Worm (Caenorhabditis elegans) whole organism, L1 larva: ENCODE measurements around the gene ced-8.
A peak's percentile ranks its signal among the peaks of the same experiment; 100 is the strongest.

ENCODE experiments used
- C04F5.9 ChIP-seq: sonication (generic microtip); optimal IDR thresholded peaks from 2 replicates; lab custom pipeline; 2016; ENCODE audit warnings: missing genetic modification characterization, missing compliant biosample characterization
- C16A3.4 ChIP-seq: fragments of 150-350 bp; optimal IDR thresholded peaks from 2 replicates; lab custom pipeline; 2014; ENCODE audit warnings: missing biosample characterization, missing genetic modification characterization
- F16B12.6 ChIP-seq: fragments of 150-350 bp; optimal IDR thresholded peaks from 2 replicates; lab custom pipeline; 2014; ENCODE audit warnings: missing biosample characterization, missing genetic modification characterization
- Y116A8C.19 ChIP-seq: sonication (generic microtip); optimal IDR thresholded peaks from 2 replicates; lab custom pipeline; 2016; ENCODE audit warnings: missing compliant biosample characterization, missing genetic modification characterization, borderline replicate concordance
- aha-1 ChIP-seq: fragments of 150-350 bp; optimal IDR thresholded peaks from 2 replicates; lab custom pipeline; 2014; ENCODE audit warnings: missing biosample characterization, missing genetic modification characterization
- alr-1 ChIP-seq: fragments of 200-800 bp; sonication (Bioruptor generic); optimal IDR thresholded peaks from 2 replicates; lab custom pipeline; 2018; ENCODE audit warnings: borderline replicate concordance, mild to moderate bottlenecking, missing genetic modification characterization, missing compliant biosample characterization
- aly-2 ChIP-seq: fragments of 150-350 bp; optimal IDR thresholded peaks from 2 replicates; lab custom pipeline; 2014; ENCODE audit warnings: missing biosample characterization, missing genetic modification characterization
- blmp-1 ChIP-seq: fragments of 150-350 bp; optimal IDR thresholded peaks from 2 replicates; lab custom pipeline; 2014; ENCODE audit warnings: missing biosample characterization, missing genetic modification characterization
- ceh-8 ChIP-seq: fragments of 200-800 bp; sonication (Bioruptor generic); optimal IDR thresholded peaks from 2 replicates; lab custom pipeline; 2018; ENCODE audit warnings: mild to moderate bottlenecking, missing genetic modification characterization, moderate library complexity, missing compliant biosample characterization
- ceh-82 ChIP-seq, 3 experiments: fragments of 150-350 bp in 1 of 3; sonication (generic microtip) in 2 of 3; optimal IDR thresholded peaks; 2 replicates each; lab custom pipeline; 2014 to 2017; ENCODE audit warnings: missing biosample characterization in 3 of 3, missing genetic modification characterization in 3 of 3
- ceh-88 ChIP-seq: fragments of 200-800 bp; sonication (Bioruptor generic); IDR thresholded peaks from 2 replicates; pipeline ENCODE4 v1.3.6; 2022; ENCODE audit warnings: missing genetic modification characterization, missing compliant biosample characterization
- ceh-90 ChIP-seq: sonication (generic microtip); optimal IDR thresholded peaks from 2 replicates; lab custom pipeline; 2016; ENCODE audit warnings: missing genetic modification characterization, missing compliant biosample characterization
- dpl-1 ChIP-seq, 3 experiments: fragments of 150-350 bp in 2 of 3; sonication (generic microtip) in 1 of 3; optimal IDR thresholded peaks; 2 replicates each; lab custom pipeline; 2014 to 2017; ENCODE audit warnings: missing biosample characterization in 3 of 3, missing genetic modification characterization in 3 of 3, missing genetic modification reagents in 3 of 3
- dsc-1 ChIP-seq: sonication (generic microtip); optimal IDR thresholded peaks from 2 replicates; lab custom pipeline; 2016; ENCODE audit warnings: mild to moderate bottlenecking, missing genetic modification characterization, missing compliant biosample characterization
- efl-3 ChIP-seq: fragments of 200-800 bp; sonication (Bioruptor generic); optimal IDR thresholded peaks from 2 replicates; lab custom pipeline; 2018; ENCODE audit warnings: mild to moderate bottlenecking, missing genetic modification characterization, missing compliant biosample characterization
- egl-13 ChIP-seq: sonication (generic microtip); optimal IDR thresholded peaks from 2 replicates; lab custom pipeline; 2016; ENCODE audit warnings: missing genotype, missing genetic modification reagents, missing genetic modification characterization, missing compliant biosample characterization
- egl-27 ChIP-seq, 2 experiments: fragments of 150-350 bp in 1 of 2; sonication (generic microtip); optimal IDR thresholded peaks; 3 replicates each; lab custom pipeline; 2017 to 2018; ENCODE audit warnings: missing biosample characterization in 2 of 2, missing genetic modification characterization in 2 of 2, missing genetic modification reagents in 2 of 2
- elt-2 ChIP-seq: sonication (generic microtip); optimal IDR thresholded peaks from 2 replicates; lab custom pipeline; 2016; ENCODE audit warnings: missing genetic modification characterization, mild to moderate bottlenecking, inconsistent platforms, missing compliant biosample characterization, missing genetic modification reagents
- elt-3 ChIP-seq, 6 experiments: fragments of 150-350 bp in 1 of 6; sonication (generic microtip); optimal IDR thresholded peaks; 2 replicates each; lab custom pipeline; 2017 to 2018; ENCODE audit warnings: missing biosample characterization in 6 of 6, missing genetic modification characterization in 6 of 6, inconsistent platforms in 1 of 6
- ets-5 ChIP-seq: fragments of 200-800 bp; sonication (Bioruptor generic); IDR thresholded peaks from 2 replicates; pipeline ENCODE4 v1.3.6; 2022; ENCODE audit warnings: missing genetic modification characterization, missing compliant biosample characterization
- fkh-10 ChIP-seq: sonication (generic microtip); optimal IDR thresholded peaks from 2 replicates; lab custom pipeline; 2017; ENCODE audit warnings: missing biosample characterization, missing genetic modification reagents, missing genetic modification characterization
- fkh-4 ChIP-seq: sonication (generic microtip); optimal IDR thresholded peaks from 2 replicates; lab custom pipeline; 2016; ENCODE audit warnings: missing compliant biosample characterization, missing genetic modification characterization, borderline replicate concordance
- fkh-8 ChIP-seq: sonication (generic microtip); optimal IDR thresholded peaks from 2 replicates; lab custom pipeline; 2016; ENCODE audit warnings: mild to moderate bottlenecking, missing genetic modification characterization, missing compliant biosample characterization
- fos-1 ChIP-seq: fragments of 150-350 bp; optimal IDR thresholded peaks from 2 replicates; lab custom pipeline; 2014; ENCODE audit warnings: missing biosample characterization, missing genetic modification characterization
- irx-1 ChIP-seq: sonication (generic microtip); optimal IDR thresholded peaks from 2 replicates; lab custom pipeline; 2016; ENCODE audit warnings: missing genetic modification characterization, missing compliant biosample characterization
- isw-1 ChIP-seq: fragments of 200-800 bp; sonication (Bioruptor generic); IDR thresholded peaks from 2 replicates; pipeline ENCODE4 v1.3.6; 2022; ENCODE audit warnings: missing genetic modification characterization, missing compliant biosample characterization
- jun-1 ChIP-seq: fragments of 150-350 bp; optimal IDR thresholded peaks from 2 replicates; lab custom pipeline; 2014; ENCODE audit warnings: missing biosample characterization, missing genetic modification reagents, missing genetic modification characterization
- lin-13 ChIP-seq: fragments of 150-350 bp; optimal IDR thresholded peaks from 2 replicates; lab custom pipeline; 2014; ENCODE audit warnings: missing biosample characterization, missing genetic modification reagents, missing genetic modification characterization
- lin-14 ChIP-seq: fragments of 200-800 bp; sonication (Bioruptor generic); optimal IDR thresholded peaks from 2 replicates; lab custom pipeline; 2018; ENCODE audit warnings: mild to moderate bottlenecking, missing genetic modification characterization, moderate library complexity, missing compliant biosample characterization
- lin-35 ChIP-seq, 2 experiments: fragments of 150-350 bp; optimal IDR thresholded peaks; 2 replicates each; lab custom pipeline; 2014; ENCODE audit warnings: missing biosample characterization in 2 of 2, missing genetic modification characterization in 2 of 2, missing genetic modification reagents in 2 of 2
- lir-3 ChIP-seq: sonication (generic microtip); optimal IDR thresholded peaks from 2 replicates; lab custom pipeline; 2016; ENCODE audit warnings: mild to moderate bottlenecking, missing genetic modification characterization, moderate library complexity, missing compliant biosample characterization; ENCODE audit not compliant: poor library complexity
- lsy-2 ChIP-seq, 2 experiments: fragments of 150-350 bp; optimal IDR thresholded peaks; 2 replicates each; lab custom pipeline; 2014; ENCODE audit warnings: missing biosample characterization in 2 of 2, missing genetic modification characterization in 2 of 2
- nhr-12 ChIP-seq: sonication (generic microtip); optimal IDR thresholded peaks from 2 replicates; lab custom pipeline; 2017; ENCODE audit warnings: missing biosample characterization, missing genetic modification characterization
- nhr-19 ChIP-seq: fragments of 200-800 bp; sonication (Bioruptor generic); conservative IDR thresholded peaks from 2 replicates; pipeline ENCODE4 v1.3.6; 2022; ENCODE audit warnings: missing genetic modification characterization, missing compliant biosample characterization
- nhr-237 ChIP-seq: fragments of 150-350 bp; optimal IDR thresholded peaks from 2 replicates; lab custom pipeline; 2014; ENCODE audit warnings: missing biosample characterization, missing genetic modification characterization
- nhr-28 ChIP-seq: fragments of 150-350 bp; optimal IDR thresholded peaks from 2 replicates; lab custom pipeline; 2014; ENCODE audit warnings: missing biosample characterization, missing genetic modification characterization
- nhr-47 ChIP-seq: sonication (generic microtip); optimal IDR thresholded peaks from 2 replicates; lab custom pipeline; 2016; ENCODE audit warnings: mild to moderate bottlenecking, missing genetic modification characterization, moderate library complexity, missing compliant biosample characterization
- nhr-76 ChIP-seq: sonication (generic microtip); optimal IDR thresholded peaks from 2 replicates; lab custom pipeline; 2017; ENCODE audit warnings: missing biosample characterization, missing genetic modification characterization
- nhr-84 ChIP-seq: sonication (generic microtip); optimal IDR thresholded peaks from 2 replicates; lab custom pipeline; 2017; ENCODE audit warnings: missing biosample characterization, missing genetic modification characterization
- nhr-85 ChIP-seq: sonication (generic microtip); peaks from one replicate; lab custom pipeline; 2016; ENCODE audit warnings: missing genetic modification characterization, inconsistent platforms, missing compliant biosample characterization
- nhr-90 ChIP-seq: sonication (generic microtip); optimal IDR thresholded peaks from 2 replicates; lab custom pipeline; 2016; ENCODE audit warnings: mild to moderate bottlenecking, missing genetic modification characterization, missing compliant biosample characterization; ENCODE audit not compliant: poor library complexity
- pag-3 ChIP-seq: sonication (generic microtip); optimal IDR thresholded peaks from 2 replicates; lab custom pipeline; 2017; ENCODE audit warnings: missing genetic modification characterization, mild to moderate bottlenecking, missing compliant biosample characterization, antibody characterized with exemption, borderline replicate concordance; ENCODE audit not compliant: insufficient read depth
- pax-3 ChIP-seq: fragments of 200-800 bp; sonication (Bioruptor generic); optimal IDR thresholded peaks from 2 replicates; lab custom pipeline; 2018; ENCODE audit warnings: mild to moderate bottlenecking, missing genetic modification characterization, moderate library complexity, missing compliant biosample characterization
- pqm-1 ChIP-seq: sonication (generic microtip); optimal IDR thresholded peaks from 3 replicates; lab custom pipeline; 2017; ENCODE audit warnings: missing biosample characterization, missing genetic modification characterization
- skn-1 ChIP-seq: fragments of 150-350 bp; optimal IDR thresholded peaks from 2 replicates; lab custom pipeline; 2014; ENCODE audit warnings: missing biosample characterization, missing genetic modification characterization
- snpc-4 ChIP-seq: fragments of 150-350 bp; optimal IDR thresholded peaks from 2 replicates; lab custom pipeline; 2014; ENCODE audit warnings: missing biosample characterization, missing genetic modification characterization
- sptf-1 ChIP-seq: fragments of 150-350 bp; optimal IDR thresholded peaks from 2 replicates; lab custom pipeline; 2014; ENCODE audit warnings: missing biosample characterization, missing genetic modification characterization
- tlp-1 ChIP-seq: fragments of 150-350 bp; optimal IDR thresholded peaks from 2 replicates; lab custom pipeline; 2014; ENCODE audit warnings: missing biosample characterization, missing genetic modification characterization
- unc-98 ChIP-seq: fragments of 200-800 bp; sonication (Bioruptor generic); IDR thresholded peaks from 2 replicates; pipeline ENCODE4 v1.3.6; 2022; ENCODE audit warnings: missing genetic modification characterization, missing compliant biosample characterization
- zip-4 ChIP-seq: fragments of 200-800 bp; sonication (Bioruptor generic); optimal IDR thresholded peaks from 2 replicates; lab custom pipeline; 2018; ENCODE audit warnings: mild to moderate bottlenecking, missing genetic modification characterization, moderate library complexity, missing compliant biosample characterization
- ztf-11 ChIP-seq, 2 experiments: sonication (generic microtip); optimal IDR thresholded peaks; 2 replicates each; lab custom pipeline; 2016 to 2017; ENCODE audit warnings: missing genetic modification characterization in 2 of 2, missing biosample characterization in 1 of 2, missing compliant biosample characterization in 1 of 2

Gene ced-8

DNA sequence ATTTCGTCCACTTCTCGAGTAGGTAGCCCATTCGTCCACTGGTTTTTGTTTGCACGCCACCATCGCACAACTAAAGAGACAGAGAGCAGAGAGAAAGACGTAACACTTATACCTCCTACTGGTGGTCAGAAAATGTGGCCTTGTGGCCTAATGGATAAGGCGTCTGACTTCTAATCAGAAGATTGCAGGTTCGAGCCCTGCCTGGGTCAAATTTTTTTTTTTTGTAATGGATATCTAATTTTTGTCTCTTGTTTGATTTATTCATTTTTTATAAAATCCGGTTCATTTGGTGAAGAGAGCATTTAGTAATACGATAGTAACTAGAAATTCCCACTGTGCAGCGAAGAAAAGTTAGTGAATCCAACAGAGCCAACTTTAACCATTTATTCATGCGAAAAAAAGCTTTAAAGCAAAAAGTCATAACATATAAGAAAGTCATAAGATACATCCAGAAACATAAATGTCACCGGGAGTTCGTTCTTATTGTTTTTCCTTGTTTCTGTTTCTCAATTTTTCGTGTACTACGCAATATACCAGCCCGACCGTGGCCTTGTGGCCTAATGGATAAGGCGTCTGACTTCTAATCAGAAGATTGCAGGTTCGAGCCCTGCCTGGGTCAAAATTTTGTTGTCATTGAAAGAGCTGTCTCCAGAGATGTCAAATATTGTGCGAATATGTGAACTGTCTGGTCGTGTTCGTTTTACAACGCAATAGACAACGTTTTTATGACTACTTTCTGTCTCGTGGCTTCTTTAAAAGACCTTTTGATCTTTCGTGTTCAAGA, 30.5 kb downstream of the ced-8 start (continued):
- TF ChIP-seq efl-3 (GFP tag; lab: Kevin White, UChicago): no peak
- no peak for TF ChIP-seq fkh-10 (GFP tag; lab: Kevin White, UChicago)
- no peak for TF ChIP-seq elt-2 (tag; lab: Kevin White, UChicago)
- no peak; the same call in 1 of the 2 replicates for TF ChIP-seq isw-1
- no peak for TF ChIP-seq ceh-8 (GFP tag; lab: Kevin White, UChicago)
- TF ChIP-seq nhr-90 (tag; lab: Kevin White, UChicago): peak; percentile 59
- no peak for TF ChIP-seq dpl-1 (GFP tag; optimal IDR thresholded peaks at IDR 0.05; lab: Kevin White, UChicago)
- no peak for TF ChIP-seq nhr-28 (tag; lab: Kevin White, UChicago)
- TF ChIP-seq lin-13: no peak
- TF ChIP-seq blmp-1 (tag; lab: Kevin White, UChicago): peak; percentile 18
- TF ChIP-seq fkh-4 (tag; lab: Kevin White, UChicago): no peak
- no peak for TF ChIP-seq C04F5.9 (tag; lab: Kevin White, UChicago)
- TF ChIP-seq pqm-1 (tag; lab: Kevin White, UChicago): no peak
- TF ChIP-seq fos-1 (tag; lab: Kevin White, UChicago): peak; percentile 51
- TF ChIP-seq dsc-1 (tag; lab: Kevin White, UChicago): peak; percentile 64
- peak; percentile 49 to 57 for TF ChIP-seq lsy-2 (tag; optimal IDR thresholded peaks at IDR 0.05; lab: Kevin White, UChicago)
- no peak for TF ChIP-seq unc-98 (GFP tag; lab: Robert Waterston, UW)
- no peak for TF ChIP-seq pag-3 (tag; lab: Kevin White, UChicago)
- TF ChIP-seq ceh-82 (tag; optimal IDR thresholded peaks at IDR 0.05; lab: Kevin White, UChicago): peak; percentile 15 to 35 (median 34)
- TF ChIP-seq nhr-237 (tag; lab: Kevin White, UChicago): no peak
- peak; percentile 56; the same call in 1 of the 2 replicates for TF ChIP-seq nhr-19 (GFP tag; lab: Robert Waterston, UW)
- no peak for TF ChIP-seq alr-1 (tag; lab: Kevin White, UChicago)
- no peak for TF ChIP-seq sptf-1 (tag; lab: Kevin White, UChicago)
- no peak for TF ChIP-seq irx-1
- TF ChIP-seq fkh-8 (tag; lab: Kevin White, UChicago): no peak
- TF ChIP-seq nhr-85: peak; percentile 59
- TF ChIP-seq ztf-11 (tag; optimal IDR thresholded peaks at IDR 0.05; lab: Kevin White, UChicago): no peak
- no peak for TF ChIP-seq lir-3 (tag; lab: Kevin White, UChicago)
- no peak for TF ChIP-seq aha-1 (tag; lab: Kevin White, UChicago)
- no peak for TF ChIP-seq ets-5
- TF ChIP-seq aly-2 (tag; lab: Kevin White, UChicago): no peak
- peak; percentile 26 for TF ChIP-seq zip-4 (GFP tag; lab: Kevin White, UChicago)
- TF ChIP-seq skn-1: peak; percentile 47
- TF ChIP-seq C16A3.4 (tag; lab: Kevin White, UChicago): peak; percentile 25
- TF ChIP-seq elt-3 (tag; optimal IDR thresholded peaks at IDR 0.05; lab: Kevin White, UChicago): no peak
- TF ChIP-seq egl-13 (tag; lab: Kevin White, UChicago): peak; percentile 40
- TF ChIP-seq lin-14 (GFP tag; lab: Kevin White, UChicago): peak; percentile 62
- TF ChIP-seq nhr-47 (tag; lab: Kevin White, UChicago): peak; percentile 70
- no peak for TF ChIP-seq nhr-84 (tag; lab: Kevin White, UChicago)
- no peak for TF ChIP-seq pax-3
- TF ChIP-seq egl-27 (tag; optimal IDR thresholded peaks at IDR 0.05; lab: Kevin White, UChicago): no peak
- TF ChIP-seq jun-1 (tag; lab: Kevin White, UChicago): peak; percentile 37
- peak in 1 of 2 experiments; percentile 49 for TF ChIP-seq lin-35 (GFP tag; optimal IDR thresholded peaks at IDR 0.05; lab: Kevin White, UChicago)
- no peak for TF ChIP-seq ceh-90 (tag; lab: Kevin White, UChicago)
- no peak for TF ChIP-seq nhr-76 (tag; lab: Kevin White, UChicago)
- no peak for TF ChIP-seq snpc-4
- no peak for TF ChIP-seq tlp-1 (tag; lab: Kevin White, UChicago)
- no peak for TF ChIP-seq Y116A8C.19 (tag; lab: Kevin White, UChicago)
- no peak for TF ChIP-seq ceh-88 (GFP tag; lab: Robert Waterston, UW)
- no peak for TF ChIP-seq F16B12.6 (tag; lab: Kevin White, UChicago)
- TF ChIP-seq nhr-12: no peak
